Fruit fly (Drosophila melanogaster) whole organism: ENCODE data around the gene AdoR.

Experiments used
- CG8478 ChIP-seq: fragments of >200 bp; optimal IDR thresholded peaks from 2 replicates; lab custom pipeline; 2018; ENCODE audit warnings: inconsistent platforms
- Dll ChIP-seq: fragments of >200 bp; optimal IDR thresholded peaks from 2 replicates; lab custom pipeline; 2017
- EcR ChIP-seq, 2 experiments: fragments of >200 bp; optimal IDR thresholded peaks; 2 replicates each; lab custom pipeline; 2017; ENCODE audit warnings: missing biosample characterization in 2 of 2, missing genetic modification characterization in 2 of 2, missing genetic modification reagents in 2 of 2
- usp ChIP-seq: fragments of >200 bp; optimal IDR thresholded peaks from 2 replicates; lab custom pipeline; 2017; ENCODE audit warnings: missing biosample characterization, missing genetic modification characterization, mixed read lengths

- TF ChIP-seq Dll (lab: Kevin White, UChicago), result no peak
- no peak for TF ChIP-seq EcR (GFP tag; optimal IDR thresholded peaks at IDR 0.05; lab: Kevin White, UChicago)
- no peak for TF ChIP-seq usp
- TF ChIP-seq CG8478, result no peak
Measured at dm6 chr3R:30175045-30175589, 25.7 kb upstream of the AdoR start.
